Worm (Caenorhabditis elegans) whole organism, young adult: ENCODE results near the gene srd-47.
"Not testable (repeated sequence)": the region's sequence is repeated elsewhere in the genome, so short reads cannot be mapped to it uniquely, and the experiment has no call there.

Source experiments
- B0261.1 ChIP-seq: sonication (generic microtip); optimal IDR thresholded peaks from 2 replicates; lab custom pipeline; 2016; ENCODE audit warnings: mild to moderate bottlenecking, missing genetic modification characterization, moderate library complexity, missing compliant biosample characterization
- F10E7.11 ChIP-seq: sonication (generic microtip); optimal IDR thresholded peaks from 2 replicates; lab custom pipeline; 2017; ENCODE audit warnings: mild to moderate bottlenecking, missing genetic modification characterization, moderate library complexity, missing compliant biosample characterization
- K11D2.4 ChIP-seq: fragments of 200-800 bp; sonication (Bioruptor generic); IDR thresholded peaks from 2 replicates; pipeline ENCODE4 v1.3.6; 2022; ENCODE audit warnings: missing genetic modification reagents, missing genetic modification characterization, missing compliant biosample characterization
- K12H6.12 ChIP-seq: fragments of 200-800 bp; sonication (Bioruptor generic); optimal IDR thresholded peaks from 2 replicates; lab custom pipeline; 2018; ENCODE audit warnings: mild to moderate bottlenecking, missing genetic modification characterization, missing compliant biosample characterization
- T07F8.4 ChIP-seq: sonication (generic microtip); optimal IDR thresholded peaks from 2 replicates; lab custom pipeline; 2016; ENCODE audit warnings: mild to moderate bottlenecking, missing genetic modification characterization, moderate library complexity, missing compliant biosample characterization
- Y53G8AR.9 ChIP-seq: fragments of 200-800 bp; sonication (Bioruptor generic); conservative IDR thresholded peaks from 2 replicates; pipeline ENCODE4 v1.3.6; 2022; ENCODE audit warnings: missing genetic modification reagents, missing genetic modification characterization, missing compliant biosample characterization
- aptf-3 ChIP-seq: fragments of 200-800 bp; sonication (Bioruptor generic); IDR thresholded peaks from 2 replicates; pipeline ENCODE4 v1.3.6; 2022; ENCODE audit warnings: missing genetic modification characterization, missing compliant biosample characterization
- ccch-3 ChIP-seq: fragments of 200-800 bp; sonication (Bioruptor generic); optimal IDR thresholded peaks from 2 replicates; lab custom pipeline; 2018; ENCODE audit warnings: mild to moderate bottlenecking, missing genetic modification characterization, missing compliant biosample characterization
- dox-1 ChIP-seq: fragments of 200-800 bp; sonication (Bioruptor generic); IDR thresholded peaks from 2 replicates; pipeline ENCODE4 v1.3.6; 2022; ENCODE audit warnings: missing genetic modification reagents, missing genetic modification characterization, missing compliant biosample characterization
- efl-1 ChIP-seq: fragments of 150-350 bp; optimal IDR thresholded peaks from 2 replicates; lab custom pipeline; 2014; ENCODE audit warnings: missing biosample characterization, missing genetic modification reagents, missing genetic modification characterization
- fkh-3 ChIP-seq: sonication (generic microtip); optimal IDR thresholded peaks from 2 replicates; lab custom pipeline; 2016; ENCODE audit warnings: mild to moderate bottlenecking, missing genetic modification characterization, missing compliant biosample characterization
- hlh-12 ChIP-seq: sonication (generic microtip); optimal IDR thresholded peaks from 2 replicates; lab custom pipeline; 2016; ENCODE audit warnings: missing genetic modification characterization, missing compliant biosample characterization
- hlh-26 ChIP-seq: fragments of 200-800 bp; sonication (Bioruptor generic); conservative IDR thresholded peaks from 2 replicates; pipeline ENCODE4 v1.3.6; 2022; ENCODE audit warnings: missing genetic modification reagents, missing genetic modification characterization, missing compliant biosample characterization
- hmg-1.2 ChIP-seq: fragments of 200-800 bp; sonication (Bioruptor generic); IDR thresholded peaks from 2 replicates; pipeline ENCODE4 v1.3.6; 2022; ENCODE audit warnings: missing genetic modification reagents, missing genetic modification characterization, missing compliant biosample characterization
- lag-1 ChIP-seq: fragments of 200-800 bp; sonication (Bioruptor generic); IDR thresholded peaks from 2 replicates; pipeline ENCODE4 v1.3.6; 2022; ENCODE audit warnings: missing genetic modification reagents, missing genetic modification characterization, missing compliant biosample characterization
- lsl-1 ChIP-seq: fragments of 200-800 bp; sonication (Bioruptor generic); optimal IDR thresholded peaks from 2 replicates; lab custom pipeline; 2018; ENCODE audit warnings: mild to moderate bottlenecking, missing genetic modification characterization, moderate library complexity, missing compliant biosample characterization
- madf-10 ChIP-seq: sonication (generic microtip); optimal IDR thresholded peaks from 2 replicates; lab custom pipeline; 2016; ENCODE audit warnings: mild to moderate bottlenecking, missing genetic modification characterization, missing compliant biosample characterization
- madf-6 ChIP-seq: fragments of 200-800 bp; sonication (Bioruptor generic); IDR thresholded peaks from 2 replicates; pipeline ENCODE4 v1.3.6; 2022; ENCODE audit warnings: missing genetic modification reagents, missing genetic modification characterization, missing compliant biosample characterization
- madf-8 ChIP-seq: fragments of 200-800 bp; sonication (Bioruptor generic); conservative IDR thresholded peaks from 2 replicates; pipeline ENCODE4 v1.3.6; 2022; ENCODE audit warnings: missing genetic modification reagents, missing genetic modification characterization, missing compliant biosample characterization
- mxl-1 ChIP-seq: sonication (generic microtip); optimal IDR thresholded peaks from 2 replicates; lab custom pipeline; 2016; ENCODE audit warnings: missing genetic modification characterization, missing compliant biosample characterization
- nfya-2 ChIP-seq: fragments of 200-800 bp; sonication (Bioruptor generic); IDR thresholded peaks from 2 replicates; pipeline ENCODE4 v1.3.6; 2022; ENCODE audit warnings: missing genetic modification reagents, missing genetic modification characterization, missing compliant biosample characterization
- nhr-179 ChIP-seq: sonication (generic microtip); optimal IDR thresholded peaks from 2 replicates; lab custom pipeline; 2016; ENCODE audit warnings: mild to moderate bottlenecking, missing genetic modification characterization, missing compliant biosample characterization
- pbrm-1 ChIP-seq: fragments of 200-800 bp; sonication (Bioruptor generic); IDR thresholded peaks from 2 replicates; pipeline ENCODE4 v1.3.6; 2022; ENCODE audit warnings: missing genetic modification reagents, missing genetic modification characterization, missing compliant biosample characterization
- pha-4 ChIP-seq: fragments of 150-350 bp; sonication (generic microtip); optimal IDR thresholded peaks from 2 replicates; lab custom pipeline; 2014; ENCODE audit warnings: missing biosample characterization, missing genetic modification reagents, missing genetic modification characterization
- repo-1 ChIP-seq: sonication (generic microtip); optimal IDR thresholded peaks from 2 replicates; lab custom pipeline; 2017; ENCODE audit warnings: mild to moderate bottlenecking, missing genetic modification characterization, missing compliant biosample characterization
- rpc-1 ChIP-seq, 2 experiments: fragments of 150-350 bp in 1 of 2; sonication (generic microtip) in 1 of 2; optimal IDR thresholded peaks; 2 replicates each; lab custom pipeline; 2014 to 2018; ENCODE audit warnings: missing biosample characterization in 1 of 2, missing genetic modification characterization in 1 of 2, missing genetic modification reagents in 1 of 2, missing genotype in 1 of 2
- sdz-38 ChIP-seq: sonication (generic microtip); optimal IDR thresholded peaks from 2 replicates; lab custom pipeline; 2016; ENCODE audit warnings: missing genotype, missing genetic modification characterization, missing compliant biosample characterization
- snpc-1.1 ChIP-seq: sonication (generic microtip); optimal IDR thresholded peaks from 2 replicates; lab custom pipeline; 2017; ENCODE audit warnings: missing genetic modification characterization, mild to moderate bottlenecking, missing compliant biosample characterization, antibody characterized with exemption, moderate library complexity, missing genotype, missing genetic modification reagents; ENCODE audit not compliant: insufficient read depth
- snpc-4 ChIP-seq, 5 experiments: fragments of 150-350 bp in 1 of 5; sonication (generic microtip) in 4 of 5; optimal IDR thresholded peaks; 2 replicates each; lab custom pipeline; 2014 to 2018; ENCODE audit warnings: missing genetic modification characterization in 5 of 5, missing biosample characterization in 3 of 5, antibody characterized with exemption in 2 of 5, mild to moderate bottlenecking in 2 of 5, missing compliant biosample characterization in 2 of 5, missing genotype in 2 of 5, moderate library complexity in 2 of 5, missing genetic modification reagents in 1 of 5
- tbp1 ChIP-seq: fragments of 200-800 bp; sonication (Bioruptor generic); optimal IDR thresholded peaks from 2 replicates; lab custom pipeline; 2018; ENCODE audit warnings: mild to moderate bottlenecking, missing genetic modification characterization, missing compliant biosample characterization
- tbx-9 ChIP-seq: sonication (generic microtip); optimal IDR thresholded peaks from 2 replicates; lab custom pipeline; 2016; ENCODE audit warnings: borderline replicate concordance, missing genetic modification characterization, inconsistent platforms, missing compliant biosample characterization
- ztf-3 ChIP-seq: fragments of 200-800 bp; sonication (Bioruptor generic); optimal IDR thresholded peaks from 2 replicates; lab custom pipeline; 2018; ENCODE audit warnings: mild to moderate bottlenecking, missing genetic modification characterization, missing compliant biosample characterization

Gene srd-47

ce11 chrX:12298324-12298723 lies 35.1 kb upstream of the srd-47 start, which contains the start of gene W06D11.3:
Gene W06D11.3 (plus strand): TSS chrX:12298683.
- TF ChIP-seq lsl-1 (GFP tag; lab: Kevin White, UChicago) (no peak), hmg-1.2 (peak; percentile 26; the same call in 1 of the 2 replicates), madf-6 (GFP tag; lab: Robert Waterston, UW) (peak; percentile 69), madf-10 (tag; lab: Kevin White, UChicago) (no peak), madf-8 (GFP tag; lab: Robert Waterston, UW) (peak; percentile 78), K11D2.4 (GFP tag; lab: Robert Waterston, UW) (no peak), efl-1 (GFP tag; lab: Kevin White, UChicago) (peak; percentile 73)

- no peak for TF ChIP-seq repo-1 (tag; lab: Kevin White, UChicago)
- no peak for TF ChIP-seq hlh-12 (tag; lab: Kevin White, UChicago)
- TF ChIP-seq dox-1 (GFP tag; lab: Robert Waterston, UW), result no peak
- no peak for TF ChIP-seq sdz-38 (tag; lab: Kevin White, UChicago)
- no peak for TF ChIP-seq hlh-26 (GFP tag; lab: Robert Waterston, UW)
- TF ChIP-seq snpc-1.1 (tag; lab: Kevin White, UChicago), result no peak
- no peak for TF ChIP-seq pha-4 (tag; lab: Kevin White, UChicago)
- TF ChIP-seq aptf-3 (GFP tag; lab: Robert Waterston, UW), result no peak
- no peak for TF ChIP-seq tbx-9 (tag; lab: Kevin White, UChicago)
- no peak for TF ChIP-seq ztf-3 (GFP tag; lab: Kevin White, UChicago)
- TF ChIP-seq tbp1 (GFP tag; lab: Kevin White, UChicago), result no peak
- TF ChIP-seq snpc-4 (GFP tag; optimal IDR thresholded peaks at IDR 0.05; lab: Kevin White, UChicago), result no peak
- no peak for TF ChIP-seq snpc-4 (tag; optimal IDR thresholded peaks at IDR 0.05; lab: Kevin White, UChicago)
- TF ChIP-seq pbrm-1 (GFP tag; lab: Robert Waterston, UW), result no peak
- TF ChIP-seq fkh-3 (tag; lab: Kevin White, UChicago), result no peak
- no peak for TF ChIP-seq ccch-3
- no peak for TF ChIP-seq K12H6.12 (tag; lab: Kevin White, UChicago)
- no peak for TF ChIP-seq T07F8.4 (tag; lab: Kevin White, UChicago)
- TF ChIP-seq nfya-2, result no peak
- TF ChIP-seq madf-8 (GFP tag; lab: Robert Waterston, UW), result no peak
These were observed 33.6 kb upstream of the srd-47 start, which contains the start of gene W06D11.5 for ce11 chrX:12299834-12300233. Gene W06D11.5 (plus strand): TSS chrX:12300134.

DNA sequence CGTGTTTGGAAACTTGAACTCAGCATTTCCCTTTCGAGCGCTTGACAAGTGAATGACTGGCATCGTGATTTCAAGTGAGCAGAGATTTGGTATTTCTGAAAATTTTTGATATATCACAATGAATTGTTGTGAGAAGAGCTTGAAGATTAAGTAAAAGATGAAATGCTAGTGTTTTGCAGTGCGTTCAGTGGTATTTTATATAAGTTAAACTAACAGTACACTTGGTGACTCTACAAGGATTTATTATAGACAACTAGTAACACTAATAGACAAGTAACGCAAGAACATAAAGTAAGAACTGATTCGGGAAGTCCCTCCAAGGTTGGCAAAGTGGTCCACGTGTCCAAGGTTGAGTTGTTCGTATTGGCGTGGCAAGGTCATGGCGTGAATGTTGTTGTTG lies 30.7 kb upstream of the srd-47 start, which contains the start of gene dot-1.3:
Gene dot-1.3 (minus strand): TSS at position 101 of the 400 bp plus-strand sequence.
- not testable (repeated sequence) for TF ChIP-seq nhr-179 (tag; lab: Kevin White, UChicago); mxl-1 (tag; lab: Kevin White, UChicago); Y53G8AR.9 (GFP tag; lab: Robert Waterston, UW)

DNA sequence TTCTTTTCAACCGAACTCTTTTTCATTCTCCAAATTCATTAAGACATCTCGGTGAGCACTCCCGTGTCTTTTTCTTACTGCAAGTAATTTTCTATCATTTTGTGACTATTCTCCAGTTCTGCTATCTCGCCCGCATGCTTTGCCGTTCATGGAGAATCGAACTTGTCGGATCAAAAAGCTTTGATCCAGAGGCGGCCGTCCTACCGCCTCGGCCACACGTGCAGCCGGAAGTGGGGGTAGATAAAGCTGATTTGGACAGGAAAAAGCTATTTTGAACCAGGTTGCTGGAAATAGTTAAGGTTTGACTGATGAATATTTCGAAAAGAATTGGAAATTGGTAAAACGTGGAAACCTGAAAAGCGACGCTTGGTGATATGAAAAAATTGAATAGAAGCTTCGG lies 29.2 kb upstream of the srd-47 start:
- TF ChIP-seq tbp1 (GFP tag; lab: Kevin White, UChicago), result peak; percentile 76
- TF ChIP-seq K11D2.4 (GFP tag; lab: Robert Waterston, UW), result 0 out of 2 replicates have a peak, but pooled peaks have one; percentile 64
- no peak for TF ChIP-seq F10E7.11 (tag; lab: Kevin White, UChicago)
- TF ChIP-seq B0261.1 (tag; lab: Kevin White, UChicago), result peak; percentile 24
- TF ChIP-seq lag-1 (GFP tag; lab: Robert Waterston, UW), result peak; percentile 72; the same call in 1 of the 2 replicates
- peak; percentile 34 for TF ChIP-seq rpc-1 (optimal IDR thresholded peaks at IDR 0.05; lab: Kevin White, UChicago)
- TF ChIP-seq rpc-1 (tag; optimal IDR thresholded peaks at IDR 0.05; lab: Kevin White, UChicago), result peak; percentile 68
- TF ChIP-seq, all 124 proteins: peak for 5
